Fruit fly (Drosophila melanogaster) whole organism, prepupa: ENCODE data around the gene csw.

Experiments
- Blimp-1 ChIP-seq: fragments of 200-800 bp; sonication (Bioruptor generic); optimal IDR thresholded peaks from 3 replicates; lab custom pipeline; 2017; ENCODE audit warnings: missing biosample characterization, missing genetic modification characterization, mild to moderate bottlenecking, moderate library complexity, missing genetic modification reagents
- CG10669 ChIP-seq: fragments of 200-800 bp; sonication (Bioruptor generic); optimal IDR thresholded peaks from 3 replicates; lab custom pipeline; 2018; ENCODE audit warnings: missing biosample characterization, mild to moderate bottlenecking, missing genetic modification characterization, moderate library complexity
- CG11294 ChIP-seq: fragments of 200-800 bp; sonication (Bioruptor generic); IDR thresholded peaks from 2 replicates; pipeline ENCODE4 v1.3.6; 2022; ENCODE audit warnings: missing biosample characterization, missing genetic modification characterization
- CG11762 ChIP-seq: fragments of 200-800 bp; sonication (Bioruptor generic); optimal IDR thresholded peaks from 3 replicates; lab custom pipeline; 2016; ENCODE audit warnings: missing biosample characterization, missing genetic modification characterization; ENCODE audit not compliant: insufficient read depth
- CG1621 ChIP-seq: fragments of 200-800 bp; sonication (Bioruptor generic); optimal IDR thresholded peaks from 3 replicates; lab custom pipeline; 2018; ENCODE audit warnings: missing biosample characterization, mild to moderate bottlenecking, missing genetic modification characterization
- CG16779 ChIP-seq: fragments of 200-800 bp; sonication (Bioruptor generic); optimal IDR thresholded peaks from 3 replicates; lab custom pipeline; 2017; ENCODE audit warnings: missing biosample characterization, mild to moderate bottlenecking, missing genetic modification characterization
- CG3032 ChIP-seq: fragments of 200-800 bp; optimal IDR thresholded peaks from 2 replicates; lab custom pipeline; 2019; ENCODE audit warnings: missing biosample characterization, mild to moderate bottlenecking, missing genetic modification characterization, moderate library complexity
- CG31627 ChIP-seq: fragments of 200-800 bp; sonication (Bioruptor generic); optimal IDR thresholded peaks from 3 replicates; lab custom pipeline; 2016; ENCODE audit warnings: missing biosample characterization, missing genetic modification characterization
- CG3919 ChIP-seq: fragments of 200-800 bp; sonication (Bioruptor generic); optimal IDR thresholded peaks from 3 replicates; lab custom pipeline; 2016; ENCODE audit warnings: missing biosample characterization, missing genetic modification characterization
- CG6163 ChIP-seq: fragments of 200-800 bp; sonication (Bioruptor generic); IDR thresholded peaks from 3 replicates; pipeline ENCODE4 v1.3.6; 2022; ENCODE audit warnings: missing biosample characterization, missing genetic modification characterization
- CG6854 ChIP-seq: fragments of 200-800 bp; sonication (Bioruptor generic); optimal IDR thresholded peaks from 2 replicates; lab custom pipeline; 2017; ENCODE audit warnings: missing biosample characterization, mild to moderate bottlenecking, missing genetic modification characterization
- CG8119 ChIP-seq: fragments of 200-800 bp; sonication (Bioruptor generic); IDR thresholded peaks from 3 replicates; pipeline ENCODE4 v1.3.6; 2022; ENCODE audit warnings: missing biosample characterization, missing genetic modification characterization
- CG8319 ChIP-seq: fragments of 200-800 bp; sonication (Bioruptor generic); optimal IDR thresholded peaks from 3 replicates; lab custom pipeline; 2016; ENCODE audit warnings: missing biosample characterization, missing genetic modification characterization
- CG8632 ChIP-seq: fragments of 200-800 bp; sonication (Bioruptor generic); optimal IDR thresholded peaks from 3 replicates; lab custom pipeline; 2016; ENCODE audit warnings: missing biosample characterization, missing genetic modification characterization
- Eip75B ChIP-seq: fragments of 200-800 bp; sonication (Bioruptor generic); optimal IDR thresholded peaks from 3 replicates; lab custom pipeline; 2016; ENCODE audit warnings: missing biosample characterization, missing genetic modification characterization
- Eip78C ChIP-seq: fragments of 200-800 bp; sonication (Bioruptor generic); peaks from one replicate; lab custom pipeline; 2016; ENCODE audit warnings: missing biosample characterization, missing genetic modification characterization
- Eip93F ChIP-seq: fragments of 200-800 bp; sonication (Bioruptor generic); optimal IDR thresholded peaks from 2 replicates; lab custom pipeline; 2016; ENCODE audit warnings: missing biosample characterization, mild to moderate bottlenecking, missing genetic modification characterization
- Ets21C ChIP-seq: fragments of 200-800 bp; sonication (Bioruptor generic); optimal IDR thresholded peaks from 3 replicates; lab custom pipeline; 2016; ENCODE audit warnings: missing biosample characterization, missing genetic modification characterization
- Gug ChIP-seq: fragments of 200-800 bp; sonication (Bioruptor generic); IDR thresholded peaks from 2 replicates; pipeline ENCODE4 v1.3.6; 2022; ENCODE audit warnings: missing biosample characterization, missing genetic modification characterization
- Hr38 ChIP-seq: sonication (Bioruptor generic); optimal IDR thresholded peaks from 2 replicates; lab custom pipeline; 2016; ENCODE audit warnings: missing biosample characterization, missing genetic modification characterization
- Hr39 ChIP-seq: fragments of 200-800 bp; sonication (Bioruptor generic); optimal IDR thresholded peaks from 2 replicates; lab custom pipeline; 2016; ENCODE audit warnings: missing biosample characterization, missing genetic modification characterization
- Hr4 ChIP-seq: fragments of 200-800 bp; sonication (Bioruptor generic); optimal IDR thresholded peaks from 3 replicates; lab custom pipeline; 2016; ENCODE audit warnings: missing biosample characterization, missing genetic modification characterization
- Lpt ChIP-seq: fragments of 200-800 bp; sonication (Bioruptor generic); optimal IDR thresholded peaks from 3 replicates; lab custom pipeline; 2016; ENCODE audit warnings: missing biosample characterization, missing genetic modification characterization
- Met ChIP-seq: fragments of 200-800 bp; sonication (Bioruptor generic); optimal IDR thresholded peaks from 3 replicates; lab custom pipeline; 2016; ENCODE audit warnings: missing biosample characterization, missing genetic modification characterization
- OdsH ChIP-seq: fragments of 200-800 bp; sonication (Bioruptor generic); optimal IDR thresholded peaks from 3 replicates; lab custom pipeline; 2016; ENCODE audit warnings: missing biosample characterization, missing genetic modification characterization
- Smox ChIP-seq: fragments of 200-800 bp; sonication (Bioruptor generic); optimal IDR thresholded peaks from 3 replicates; lab custom pipeline; 2016; ENCODE audit warnings: missing biosample characterization, missing genetic modification characterization
- Sox102F ChIP-seq: fragments of 200-800 bp; sonication (Bioruptor generic); optimal IDR thresholded peaks from 2 replicates; lab custom pipeline; 2016; ENCODE audit warnings: missing biosample characterization, mild to moderate bottlenecking, missing genetic modification characterization
- Sox14 ChIP-seq: fragments of 200-800 bp; sonication (Bioruptor generic); optimal IDR thresholded peaks from 3 replicates; lab custom pipeline; 2016; ENCODE audit warnings: missing biosample characterization, missing genetic modification characterization
- Sox15 ChIP-seq: fragments of 200-800 bp; sonication (Bioruptor generic); optimal IDR thresholded peaks from 3 replicates; lab custom pipeline; 2016; ENCODE audit warnings: missing biosample characterization, missing genetic modification characterization
- achi ChIP-seq: fragments of 200-800 bp; sonication (Bioruptor generic); optimal IDR thresholded peaks from 3 replicates; lab custom pipeline; 2016; ENCODE audit warnings: missing biosample characterization, missing genetic modification characterization
- acj6 ChIP-seq: fragments of 200-800 bp; sonication (Bioruptor generic); optimal IDR thresholded peaks from 3 replicates; lab custom pipeline; 2016; ENCODE audit warnings: missing biosample characterization, missing genetic modification characterization
- cyc ChIP-seq: fragments of 200-800 bp; sonication (Bioruptor generic); optimal IDR thresholded peaks from 3 replicates; lab custom pipeline; 2016; ENCODE audit warnings: missing biosample characterization, missing genetic modification characterization
- dac ChIP-seq: fragments of 200-800 bp; sonication (Bioruptor generic); optimal IDR thresholded peaks from 2 replicates; lab custom pipeline; 2017; ENCODE audit warnings: missing biosample characterization, mild to moderate bottlenecking, missing genetic modification characterization
- dsx ChIP-seq: fragments of 200-800 bp; optimal IDR thresholded peaks from 3 replicates; lab custom pipeline; 2019; ENCODE audit warnings: missing biosample characterization, mild to moderate bottlenecking, missing genetic modification characterization, moderate library complexity; ENCODE audit not compliant: poor library complexity, severe bottlenecking
- eg ChIP-seq: fragments of 200-800 bp; sonication (Bioruptor generic); IDR thresholded peaks from 3 replicates; pipeline ENCODE4 v1.3.6; 2022; ENCODE audit warnings: missing biosample characterization, missing genetic modification characterization
- esn ChIP-seq: fragments of 200-800 bp; sonication (Bioruptor generic); optimal IDR thresholded peaks from 2 replicates; lab custom pipeline; 2016; ENCODE audit warnings: missing biosample characterization, mild to moderate bottlenecking, missing genetic modification characterization, moderate library complexity
- fd85E ChIP-seq: fragments of 200-800 bp; sonication (Bioruptor generic); optimal IDR thresholded peaks from 3 replicates; lab custom pipeline; 2016; ENCODE audit warnings: missing biosample characterization, missing genetic modification characterization
- lz ChIP-seq: fragments of 200-800 bp; sonication (Bioruptor generic); optimal IDR thresholded peaks from 3 replicates; lab custom pipeline; 2016; ENCODE audit warnings: missing biosample characterization, missing genetic modification characterization
- net ChIP-seq: fragments of 200-800 bp; sonication (Bioruptor generic); optimal IDR thresholded peaks from 3 replicates; lab custom pipeline; 2016; ENCODE audit warnings: missing biosample characterization, missing genetic modification characterization
- pdm3 ChIP-seq: fragments of 200-800 bp; sonication (Bioruptor generic); optimal IDR thresholded peaks from 3 replicates; lab custom pipeline; 2016; ENCODE audit warnings: missing biosample characterization, missing genetic modification characterization
- salr ChIP-seq, 2 experiments: fragments of 200-800 bp; sonication (Bioruptor generic); optimal IDR thresholded peaks; 3 replicates each; lab custom pipeline; 2016 to 2018; ENCODE audit warnings: missing biosample characterization in 2 of 2, missing genetic modification characterization in 2 of 2, mild to moderate bottlenecking in 1 of 2
- spab ChIP-seq: fragments of 200-800 bp; sonication (Bioruptor generic); optimal IDR thresholded peaks from 2 replicates; lab custom pipeline; 2017; ENCODE audit warnings: missing biosample characterization, mild to moderate bottlenecking, missing genetic modification characterization, missing genetic modification reagents
- svp ChIP-seq: fragments of 200-800 bp; sonication (Bioruptor generic); peaks from one replicate; lab custom pipeline; 2016; ENCODE audit warnings: missing biosample characterization, missing genetic modification characterization
- topi ChIP-seq: fragments of 200-800 bp; sonication (Bioruptor generic); optimal IDR thresholded peaks from 3 replicates; lab custom pipeline; 2016; ENCODE audit warnings: missing biosample characterization, missing genetic modification characterization
- vri ChIP-seq: fragments of 200-800 bp; sonication (Bioruptor generic); optimal IDR thresholded peaks from 3 replicates; lab custom pipeline; 2016; ENCODE audit warnings: missing biosample characterization, mild to moderate bottlenecking, missing genetic modification characterization

The csw gene

DNA sequence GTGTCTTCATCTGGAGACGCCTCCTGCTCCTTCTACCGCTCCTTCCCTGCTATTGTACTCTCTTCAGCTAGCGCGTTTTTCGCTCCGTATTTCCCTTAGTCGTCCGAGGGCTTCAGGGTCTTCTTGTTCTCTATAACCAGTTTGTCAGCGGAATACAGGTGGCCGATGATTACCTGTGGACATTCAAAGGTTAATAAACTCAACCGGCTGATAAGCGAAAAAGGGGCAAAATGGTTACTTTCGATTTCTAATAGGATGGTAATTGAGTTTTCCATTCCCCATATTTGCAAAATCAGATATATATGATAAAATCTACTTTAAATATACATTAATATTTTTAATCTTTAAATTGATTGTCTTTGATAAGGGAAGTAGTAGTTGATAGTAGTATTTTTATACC lies 54.6 kb downstream of the csw start:
- TF ChIP-seq salr (GFP tag; optimal IDR thresholded peaks at IDR 0.05; lab: Kevin White, UChicago) (no peak), CG8119 (no peak), dac (GFP tag; lab: Kevin White, UChicago) (no peak), CG11294 (GFP tag; lab: Robert Waterston, UW) (no peak), svp (GFP tag; lab: Kevin White, UChicago) (peak; percentile 25), fd85E (GFP tag; lab: Kevin White, UChicago) (no peak)
- TF ChIP-seq, all 60 proteins: peak for 1

DNA sequence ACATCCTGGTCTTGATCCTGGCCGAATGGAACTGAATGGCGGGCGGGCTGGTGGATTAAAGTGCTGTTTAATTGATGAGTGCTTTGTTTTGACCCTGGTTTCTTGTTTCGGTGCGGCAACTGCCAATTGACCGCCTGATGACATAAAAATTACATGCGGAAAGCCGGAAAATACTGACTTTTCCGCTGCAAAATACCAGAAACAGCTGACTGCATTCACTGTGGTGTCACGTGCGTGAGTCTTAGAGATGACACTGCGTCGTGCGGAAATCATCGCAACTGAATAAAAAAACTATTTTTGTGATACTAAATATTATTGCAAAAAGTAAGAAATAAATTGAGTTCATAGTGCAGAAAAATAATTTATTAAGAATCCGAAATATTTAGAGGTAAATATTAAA lies 55.4 kb downstream of the csw start, which contains the start of gene bcn92:
Gene bcn92 (minus strand): TSS at position 170 of the 400 bp plus-strand sequence.
- TF ChIP-seq CG3032 = no peak
- TF ChIP-seq Gug (GFP tag; lab: Robert Waterston, UW) = no peak
- TF ChIP-seq Eip93F (GFP tag; lab: Kevin White, UChicago) = no peak
- TF ChIP-seq cyc (GFP tag; lab: Kevin White, UChicago) = peak; percentile 42
- peak; percentile 61 for TF ChIP-seq svp (GFP tag; lab: Kevin White, UChicago)
- TF ChIP-seq Sox14 (GFP tag; lab: Kevin White, UChicago) = peak; percentile 41
- no peak for TF ChIP-seq Blimp-1 (GFP tag; lab: Kevin White, UChicago)
- TF ChIP-seq eg (GFP tag; lab: Robert Waterston, UW) = no peak
- no peak for TF ChIP-seq CG10669
- peak; percentile 44 for TF ChIP-seq Hr39
- peak; percentile 50 for TF ChIP-seq Smox (GFP tag; lab: Kevin White, UChicago)
- no peak for TF ChIP-seq Sox15 (GFP tag; lab: Kevin White, UChicago)
- TF ChIP-seq CG1621 (tag; lab: Kevin White, UChicago) = peak; percentile 4
- TF ChIP-seq OdsH (GFP tag; lab: Kevin White, UChicago) = peak; percentile 20
- TF ChIP-seq esn (GFP tag; lab: Kevin White, UChicago) = peak; percentile 59
- peak; percentile 62 for TF ChIP-seq vri
- TF ChIP-seq CG3919 (GFP tag; lab: Kevin White, UChicago) = peak; percentile 17
- no peak for TF ChIP-seq pdm3 (GFP tag; lab: Kevin White, UChicago)
- TF ChIP-seq lz = peak; percentile 44
- TF ChIP-seq achi = peak; percentile 31
- peak; percentile 1 for TF ChIP-seq Eip75B (GFP tag; lab: Kevin White, UChicago)
- TF ChIP-seq CG6163 (GFP tag; lab: Robert Waterston, UW) = peak; percentile 15; the same call in 1 of the 3 replicates
- TF ChIP-seq CG31627 (GFP tag; lab: Kevin White, UChicago) = peak; percentile 47
- TF ChIP-seq Hr38 = no peak
- no peak for TF ChIP-seq CG11762 (GFP tag; lab: Kevin White, UChicago)
- peak; percentile 13 for TF ChIP-seq Ets21C
- TF ChIP-seq net (GFP tag; lab: Kevin White, UChicago) = no peak
- no peak for TF ChIP-seq spab (GFP tag; lab: Kevin White, UChicago)
- TF ChIP-seq CG16779 (tag; lab: Kevin White, UChicago) = no peak
- peak; percentile 38 for TF ChIP-seq topi (GFP tag; lab: Kevin White, UChicago)
- no peak for TF ChIP-seq Lpt
- TF ChIP-seq acj6 (GFP tag; lab: Kevin White, UChicago) = peak; percentile 7
- TF ChIP-seq Eip78C = peak; percentile 70
- no peak for TF ChIP-seq CG8632
- TF ChIP-seq CG8319 (GFP tag; lab: Kevin White, UChicago) = no peak
- TF ChIP-seq salr (GFP tag; optimal IDR thresholded peaks at IDR 0.05; lab: Kevin White, UChicago) = no peak
- no peak for TF ChIP-seq Sox102F (GFP tag; lab: Kevin White, UChicago)
- peak; percentile 36 for TF ChIP-seq Met
- peak; percentile 7 for TF ChIP-seq Hr4 (GFP tag; lab: Kevin White, UChicago)
- TF ChIP-seq fd85E (GFP tag; lab: Kevin White, UChicago) = no peak
- no peak for TF ChIP-seq dsx (GFP tag; lab: Kevin White, UChicago)
- TF ChIP-seq CG6854 (GFP tag; lab: Kevin White, UChicago) = no peak
